Fruit fly (Drosophila melanogaster): Measurements from ENCODE around the gene Lcp65Af.
A peak's percentile ranks its signal among the peaks of the same experiment; 100 is the strongest.

Lcp65Af gene

DNA sequence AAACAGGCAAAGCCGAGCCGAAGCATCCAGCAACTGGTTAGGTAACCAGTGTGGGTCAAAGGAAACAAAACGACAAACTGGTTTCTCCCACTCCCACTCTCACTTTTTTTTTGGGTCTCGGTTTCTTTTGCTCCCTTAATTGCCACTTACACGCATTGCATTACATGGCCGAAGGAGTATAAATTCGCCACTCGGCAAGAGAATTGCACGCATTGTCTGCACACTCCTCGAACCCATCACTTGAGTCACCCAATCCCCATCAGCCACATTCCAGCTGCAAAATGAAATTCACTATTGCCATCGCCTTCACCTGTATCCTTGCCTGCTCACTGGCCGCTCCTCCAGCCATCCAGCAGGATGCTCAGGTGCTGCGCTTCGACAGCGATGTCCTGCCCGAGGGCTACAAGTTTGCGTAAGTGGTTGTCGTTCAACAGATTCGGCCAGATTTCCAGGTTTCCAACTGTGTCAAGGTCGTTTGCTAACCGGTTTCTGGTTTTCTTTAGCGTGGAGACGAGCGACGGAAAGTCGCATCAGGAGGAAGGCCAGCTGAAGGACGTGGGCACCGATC is 6.7 kb upstream of the Lcp65Af start, which contains the start of gene Lcp65Ad:
TSS of gene Lcp65Ad (plus strand) at position 208 of the 568 bp plus-strand sequence.
- peak; percentile 25 for TF ChIP-seq Blimp-1 (GFP tag; optimal IDR thresholded peaks at IDR 0.05)
- peak; percentile 85 for TF ChIP-seq Ets65A (GFP tag)
- no peak for TF ChIP-seq zen2 (GFP tag; IDR thresholded peaks at IDR 0.05; ENCODE audit: partially characterized antibody)

DNA sequence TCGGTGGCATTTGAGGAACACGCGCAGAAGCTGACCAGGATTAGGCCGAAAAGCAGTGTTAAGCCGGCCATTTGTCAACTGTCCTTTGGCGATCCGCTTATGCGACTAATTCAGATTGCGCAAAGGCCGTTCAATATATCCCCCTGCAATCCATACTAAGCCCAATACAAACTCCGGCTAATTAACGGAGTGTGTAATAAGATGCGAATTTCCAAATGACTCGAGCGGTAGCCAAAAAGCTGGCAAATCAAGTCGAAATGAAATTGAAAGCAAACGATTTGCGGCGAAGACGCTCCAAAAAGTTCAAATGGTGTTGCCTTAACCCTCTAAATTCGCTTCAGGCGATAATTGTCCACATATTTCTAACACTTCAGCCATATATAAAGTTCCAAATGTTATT is 5.7 kb upstream of the Lcp65Af start, which contains the start of gene Cpr65Aw:
TSS of gene Cpr65Aw (minus strand) at position 101 of the 400 bp plus-strand sequence.
- no peak for TF ChIP-seq Poxn (GFP tag; IDR thresholded peaks at IDR 0.05)
- no peak for TF ChIP-seq nerfin-2 (GFP tag; IDR thresholded peaks at IDR 0.05; ENCODE audit: partially characterized antibody)
- no peak for TF ChIP-seq tap (tag; optimal IDR thresholded peaks at IDR 0.05)

DNA sequence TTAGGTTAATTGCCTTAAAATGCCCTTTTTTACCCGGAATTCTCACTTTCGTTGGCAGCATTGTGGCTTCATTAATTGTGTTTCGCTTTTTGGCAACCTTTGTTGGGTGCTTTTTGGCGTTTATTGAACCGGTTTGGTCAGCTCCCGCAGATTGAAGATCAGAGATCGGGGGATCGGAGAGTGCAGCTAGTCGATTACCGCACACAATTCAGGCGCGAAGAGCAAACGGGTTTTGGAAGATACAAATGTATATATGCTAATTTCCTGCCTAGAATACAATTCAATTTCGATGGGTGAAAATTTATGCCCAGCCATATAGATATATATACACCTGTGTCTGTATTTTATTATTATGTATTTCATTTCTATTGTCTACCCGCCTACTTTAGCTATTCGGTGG is 4.9 kb upstream of the Lcp65Af start:
- TF ChIP-seq vnd (GFP tag; IDR thresholded peaks at IDR 0.05; ENCODE audit: partially characterized antibody) = no peak
- TF ChIP-seq sd (tag; optimal IDR thresholded peaks at IDR 0.05) = peak; percentile 35
- TF ChIP-seq HHEX (GFP tag; optimal IDR thresholded peaks at IDR 0.05) = no peak
- peak; percentile 17 for TF ChIP-seq Blimp-1 (GFP tag; optimal IDR thresholded peaks at IDR 0.05)
- no peak for TF ChIP-seq CG18011 (GFP tag; optimal IDR thresholded peaks at IDR 0.05)
- no peak for TF ChIP-seq CG18619 (GFP tag; optimal IDR thresholded peaks at IDR 0.05)
- TF ChIP-seq CG32767 (GFP tag; IDR thresholded peaks at IDR 0.05) = no peak
- TF ChIP-seq Lhr (GFP tag; optimal IDR thresholded peaks at IDR 0.05) = no peak
- TF ChIP-seq MESR4 (GFP tag; optimal IDR thresholded peaks at IDR 0.05) = no peak
- TF ChIP-seq Ptx1 (GFP tag; IDR thresholded peaks at IDR 0.05) = no peak
- TF ChIP-seq Elba2 (GFP tag; optimal IDR thresholded peaks at IDR 0.05) = no peak
- no peak for TF ChIP-seq CG13775 (GFP tag; optimal IDR thresholded peaks at IDR 0.05)
- TF ChIP-seq Dll (GFP tag; IDR thresholded peaks at IDR 0.05; ENCODE audit: partially characterized antibody) = no peak
- TF ChIP-seq Scr (GFP tag; IDR thresholded peaks at IDR 0.05; ENCODE audit: partially characterized antibody) = no peak
- peak; percentile 52 for TF ChIP-seq cwo (GFP tag; optimal IDR thresholded peaks at IDR 0.05)
- peak; percentile 78 for TF ChIP-seq CG13894 (tag; optimal IDR thresholded peaks at IDR 0.05)
- TF ChIP-seq pnt (GFP tag; optimal IDR thresholded peaks at IDR 0.05) = no peak
- no peak for TF ChIP-seq lola (GFP tag; optimal IDR thresholded peaks at IDR 0.05)
- TF ChIP-seq abd-A (tag; optimal IDR thresholded peaks at IDR 0.05) = peak; percentile 81
- no peak for TF ChIP-seq amos (GFP tag; IDR thresholded peaks at IDR 0.05; ENCODE audit: partially characterized antibody)
- no peak for TF ChIP-seq CG10654 (GFP tag; optimal IDR thresholded peaks at IDR 0.05)
- no peak for TF ChIP-seq CG7556 (GFP tag; optimal IDR thresholded peaks at IDR 0.05)
- TF ChIP-seq CG11093 (GFP tag; IDR thresholded peaks at IDR 0.05) = no peak
- peak; percentile 64 for TF ChIP-seq CG12769 (tag; optimal IDR thresholded peaks at IDR 0.05)
- no peak for TF ChIP-seq grau (tag; optimal IDR thresholded peaks at IDR 0.05)
- peak; percentile 28 for TF ChIP-seq sens (GFP tag)
- TF ChIP-seq CG4707 (GFP tag; optimal IDR thresholded peaks at IDR 0.05) = no peak
- TF ChIP-seq Doc2 (GFP tag; IDR thresholded peaks at IDR 0.05) = no peak
- TF ChIP-seq chinmo (GFP tag; IDR thresholded peaks at IDR 0.05; ENCODE audit: partially characterized antibody) = peak; percentile 90
- no peak for TF ChIP-seq CG2116 (GFP tag; optimal IDR thresholded peaks at IDR 0.05)
- no peak for TF ChIP-seq CG9609 (GFP tag; optimal IDR thresholded peaks at IDR 0.05)
- TF ChIP-seq Pdp1 (GFP tag; optimal IDR thresholded peaks at IDR 0.05) = peak in 1 of 2 experiments; percentile 65
- peak; percentile 70; the same call in 1 of the 2 replicates for TF ChIP-seq vvl (GFP tag; IDR thresholded peaks at IDR 0.05)
- no peak for TF ChIP-seq dati (GFP tag; IDR thresholded peaks at IDR 0.05)
- no peak for TF ChIP-seq kah (GFP tag; optimal IDR thresholded peaks at IDR 0.05)

Measured in whole organism, embryonic.